Worm (Caenorhabditis elegans) whole organism, midembryonic: Measurements from ENCODE around the gene F13D12.8.
A peak's percentile ranks its signal among the peaks of the same experiment; 100 is the strongest.
"Not testable (repeated sequence)": the region's sequence is repeated elsewhere in the genome, so short reads cannot be mapped to it uniquely, and the experiment has no call there.

Experiments
- T22C8.4 ChIP-seq: fragments of 200-800 bp; sonication (Bioruptor generic); IDR thresholded peaks from 2 replicates; pipeline ENCODE4 v1.3.6; 2022; ENCODE audit warnings: missing genetic modification characterization, missing compliant biosample characterization
- cog-1 ChIP-seq: sonication (generic microtip); optimal IDR thresholded peaks from 2 replicates; lab custom pipeline; 2016; ENCODE audit warnings: missing genetic modification characterization, missing compliant biosample characterization
- flt-1 ChIP-seq: fragments of 200-800 bp; sonication (Bioruptor generic); IDR thresholded peaks from 2 replicates; pipeline ENCODE4 v1.3.6; 2022; ENCODE audit warnings: missing genetic modification characterization, missing compliant biosample characterization
- klf-2 ChIP-seq: fragments of 200-800 bp; sonication (Bioruptor generic); conservative IDR thresholded peaks from 2 replicates; pipeline ENCODE4 v1.3.6; 2022; ENCODE audit warnings: missing genetic modification reagents, missing genetic modification characterization, missing compliant biosample characterization
- med-1 ChIP-seq: sonication (generic microtip); optimal IDR thresholded peaks from 2 replicates; lab custom pipeline; 2017; ENCODE audit warnings: missing genetic modification characterization, mild to moderate bottlenecking, missing compliant biosample characterization, antibody characterized with exemption, missing genetic modification reagents; ENCODE audit not compliant: insufficient read depth
- ref-1 ChIP-seq: fragments of 200-800 bp; sonication (Bioruptor generic); conservative IDR thresholded peaks from 2 replicates; pipeline ENCODE4 v1.3.6; 2022; ENCODE audit warnings: missing genetic modification reagents, missing genetic modification characterization, missing compliant biosample characterization
- tab-1 ChIP-seq: fragments of 200-800 bp; sonication (Bioruptor generic); IDR thresholded peaks from 2 replicates; pipeline ENCODE4 v1.3.6; 2022; ENCODE audit warnings: missing genetic modification characterization, missing compliant biosample characterization
- ztf-23 ChIP-seq: fragments of 200-800 bp; sonication (Bioruptor generic); IDR thresholded peaks from 2 replicates; pipeline ENCODE4 v1.3.6; 2022; ENCODE audit warnings: missing genetic modification reagents, missing genetic modification characterization, missing compliant biosample characterization
- ztf-29 ChIP-seq: fragments of 200-800 bp; sonication (Bioruptor generic); IDR thresholded peaks from 2 replicates; pipeline ENCODE4 v1.3.6; 2022; ENCODE audit warnings: missing genetic modification reagents, missing genetic modification characterization, missing compliant biosample characterization

F13D12.8 gene

DNA sequence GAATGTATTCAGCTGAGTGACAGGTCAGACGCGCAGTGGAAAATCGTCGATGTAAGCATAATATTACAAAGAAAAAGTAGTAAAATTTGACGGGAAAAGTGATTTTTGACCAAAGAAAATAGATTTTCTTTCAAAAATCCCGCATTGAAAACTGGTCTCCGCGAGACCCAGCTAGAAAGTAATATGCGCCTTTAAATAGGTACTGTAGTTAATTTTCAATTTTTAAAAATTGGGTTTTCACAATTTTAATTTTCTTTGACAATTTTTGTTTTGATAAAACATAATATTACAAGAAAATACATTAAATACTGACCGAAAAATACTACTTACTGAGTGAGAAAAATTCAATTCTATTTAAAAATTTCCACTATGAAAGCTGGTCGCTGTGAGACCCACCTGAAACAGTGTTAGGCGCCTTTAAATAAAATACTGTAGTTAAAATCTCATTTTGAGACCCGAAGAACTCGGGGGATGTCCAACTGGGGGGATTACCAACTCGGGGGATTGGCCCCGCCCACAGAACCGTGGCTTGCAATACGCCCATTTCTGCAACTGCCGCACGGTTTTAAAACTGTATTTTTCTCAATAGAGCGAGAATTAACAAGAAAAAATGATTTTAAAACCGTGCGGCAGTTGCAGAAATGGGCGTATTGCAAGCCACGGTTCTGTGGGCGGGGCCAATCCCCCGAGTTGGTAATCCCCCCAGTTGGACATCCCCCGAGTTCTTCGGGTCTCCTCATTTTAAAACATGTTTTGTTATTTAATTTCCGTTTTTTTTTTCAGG lies 37.0 kb downstream of the F13D12.8 start, which contains the start of gene tars-1:
Gene tars-1 (minus strand): TSS at position 497 of the 784 bp plus-strand sequence.
- TF ChIP-seq ztf-29 (GFP tag; lab: Robert Waterston, UW); klf-2; cog-1 (tag; lab: Kevin White, UChicago): not testable (repeated sequence)

ce11 chrII:11694432-11694831 lies 38.0 kb downstream of the F13D12.8 start:
- no peak for TF ChIP-seq klf-2
- TF ChIP-seq cog-1 (tag; lab: Kevin White, UChicago) = no peak
- peak; percentile 66; the same call in 1 of the 2 replicates for TF ChIP-seq ztf-23 (GFP tag; lab: Robert Waterston, UW)

DNA sequence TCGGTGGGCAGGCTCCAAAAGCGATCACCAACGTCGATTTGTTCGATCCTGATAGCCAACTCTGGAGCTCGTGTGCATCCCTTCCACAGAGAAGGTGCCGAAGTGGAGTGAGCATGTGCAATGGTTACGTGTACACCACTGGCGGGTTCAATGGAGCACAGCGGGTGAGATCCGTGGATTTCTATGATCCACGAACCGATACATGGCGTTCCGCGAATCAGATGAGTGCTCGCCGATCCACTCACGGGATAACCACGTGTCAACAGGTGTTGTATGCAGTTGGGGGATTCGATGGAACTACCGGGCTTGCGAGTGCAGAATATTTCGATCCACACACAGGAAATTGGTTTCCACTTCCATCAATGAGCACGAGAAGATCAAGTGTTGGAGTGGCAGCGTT lies 41.5 kb downstream of the F13D12.8 start:
- TF ChIP-seq klf-2 (no peak), tab-1 (GFP tag; lab: Robert Waterston, UW) (no peak), ref-1 (no peak), flt-1 (GFP tag; lab: Robert Waterston, UW) (no peak), T22C8.4 (GFP tag; lab: Robert Waterston, UW) (no peak), ztf-29 (GFP tag; lab: Robert Waterston, UW) (no peak), cog-1 (tag; lab: Kevin White, UChicago) (no peak), ztf-23 (GFP tag; lab: Robert Waterston, UW) (no peak), med-1 (GFP tag; lab: Kevin White, UChicago) (no peak)

DNA sequence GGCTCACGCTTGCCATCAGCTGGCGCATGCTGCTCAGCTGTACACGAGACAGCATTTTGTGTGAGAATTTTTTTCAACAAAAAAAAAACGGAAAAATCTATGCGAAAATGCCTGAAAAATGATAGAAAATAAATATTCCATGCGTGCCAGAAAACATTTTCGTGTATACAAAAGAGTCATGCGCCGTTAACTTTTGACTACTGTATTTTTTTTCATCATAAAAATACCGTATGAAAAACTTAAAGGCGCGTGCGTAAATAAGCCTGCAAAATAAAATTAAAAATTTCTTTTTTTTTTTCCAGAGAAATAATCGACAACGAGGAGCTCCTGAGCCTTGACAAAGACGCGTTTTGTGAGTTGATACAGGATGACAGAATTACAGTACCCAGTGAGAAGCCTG lies 42.5 kb downstream of the F13D12.8 start:
- TF ChIP-seq T22C8.4 (GFP tag; lab: Robert Waterston, UW) = no peak
- no peak for TF ChIP-seq tab-1 (GFP tag; lab: Robert Waterston, UW)
- no peak for TF ChIP-seq ztf-23 (GFP tag; lab: Robert Waterston, UW)
- no peak for TF ChIP-seq ref-1
- no peak for TF ChIP-seq flt-1 (GFP tag; lab: Robert Waterston, UW)
- no peak for TF ChIP-seq ztf-29 (GFP tag; lab: Robert Waterston, UW)
- TF ChIP-seq med-1 (GFP tag; lab: Kevin White, UChicago) = no peak
- TF ChIP-seq cog-1 (tag; lab: Kevin White, UChicago) = no peak
- no peak for TF ChIP-seq klf-2

- no peak for TF ChIP-seq cog-1 (tag; lab: Kevin White, UChicago)
- TF ChIP-seq flt-1 (GFP tag; lab: Robert Waterston, UW) = no peak
- TF ChIP-seq med-1 (GFP tag; lab: Kevin White, UChicago) = no peak
- no peak for TF ChIP-seq tab-1 (GFP tag; lab: Robert Waterston, UW)
- TF ChIP-seq ztf-23 (GFP tag; lab: Robert Waterston, UW) = no peak
- no peak for TF ChIP-seq ztf-29 (GFP tag; lab: Robert Waterston, UW)
- TF ChIP-seq T22C8.4 (GFP tag; lab: Robert Waterston, UW) = no peak
- TF ChIP-seq klf-2 = no peak
- TF ChIP-seq ref-1 = no peak
Measured at ce11 chrII:11688643-11689042, 43.8 kb downstream of the F13D12.8 start, which contains the start of gene kel-1. kel-1 (plus strand) TSS chrII:11688943.

DNA sequence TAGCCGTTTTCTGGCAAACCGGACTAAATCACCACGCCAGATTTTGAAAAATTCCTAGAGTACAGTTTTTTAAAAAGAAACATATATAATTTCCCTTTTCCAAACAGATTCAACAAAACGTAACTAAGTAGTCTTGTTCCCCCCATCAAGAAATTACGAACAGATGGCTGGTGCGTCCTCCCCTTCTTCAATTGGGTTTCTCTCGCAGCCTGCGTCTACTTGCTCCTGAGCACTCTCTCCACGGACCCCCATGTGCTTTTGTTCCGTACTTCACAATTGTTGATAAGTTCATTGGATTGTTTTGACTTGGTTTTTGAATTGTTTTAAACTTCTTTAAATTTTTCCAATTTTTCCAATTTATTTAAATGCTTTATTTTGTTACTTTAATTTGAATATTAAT lies 44.4 kb downstream of the F13D12.8 start:
- TF ChIP-seq klf-2 = no peak
- no peak for TF ChIP-seq flt-1 (GFP tag; lab: Robert Waterston, UW)
- no peak for TF ChIP-seq T22C8.4 (GFP tag; lab: Robert Waterston, UW)

ce11 chrII:11685177-11685576 lies 47.2 kb downstream of the F13D12.8 start, which contains the start of gene C47D12.5:
C47D12.5 (minus strand) TSS chrII:11685277.
- TF ChIP-seq tab-1 (GFP tag; lab: Robert Waterston, UW) = no peak
- no peak for TF ChIP-seq ztf-23 (GFP tag; lab: Robert Waterston, UW)
- TF ChIP-seq ztf-29 (GFP tag; lab: Robert Waterston, UW) = no peak
- no peak for TF ChIP-seq T22C8.4 (GFP tag; lab: Robert Waterston, UW)
- no peak for TF ChIP-seq flt-1 (GFP tag; lab: Robert Waterston, UW)
- no peak for TF ChIP-seq med-1 (GFP tag; lab: Kevin White, UChicago)
- TF ChIP-seq ref-1 = no peak
- TF ChIP-seq cog-1 (tag; lab: Kevin White, UChicago) = no peak
- TF ChIP-seq klf-2 = no peak
